Fruit fly (Drosophila melanogaster): ENCODE data around the gene Lcp65Ab2.

Lcp65Ab2 gene

dm6 chr3L:6173826-6174255, 27.4 kb downstream of the Lcp65Ab2 start, which contains the start of the genes fmt and CG7376:
TSS of gene fmt (minus strand) at chr3L:6173880.
TSS of gene CG7376 (plus strand) at chr3L:6174248.
- TF ChIP-seq knrl (GFP tag; IDR thresholded peaks at IDR 0.05; ENCODE audit: partially characterized antibody): peak; percentile 76
- peak; percentile 46; the same call in 1 of the 2 replicates for TF ChIP-seq MBD-R2 (GFP tag; IDR thresholded peaks at IDR 0.05)
- TF ChIP-seq B-H1 (GFP tag; IDR thresholded peaks at IDR 0.05): no peak
- no peak for TF ChIP-seq Vsx1 (GFP tag; optimal IDR thresholded peaks at IDR 0.05)
- TF ChIP-seq CG17612 (GFP tag; IDR thresholded peaks at IDR 0.05): no peak
- TF ChIP-seq NC2α (GFP tag; optimal IDR thresholded peaks at IDR 0.05): no peak
- TF ChIP-seq CG11695 (GFP tag; IDR thresholded peaks at IDR 0.05): no peak
- no peak for TF ChIP-seq CG10462 (GFP tag; optimal IDR thresholded peaks at IDR 0.05)
- TF ChIP-seq C15 (GFP tag; IDR thresholded peaks at IDR 0.05): no peak
- TF ChIP-seq CG14050 (GFP tag; IDR thresholded peaks at IDR 0.05): no peak
- no peak for TF ChIP-seq lbe (GFP tag; optimal IDR thresholded peaks at IDR 0.05)
- TF ChIP-seq ssp (GFP tag; IDR thresholded peaks at IDR 0.05): peak; percentile 93
- no peak for TF ChIP-seq CG12299 (tag; optimal IDR thresholded peaks at IDR 0.05)
- TF ChIP-seq CG5180 (GFP tag; optimal IDR thresholded peaks at IDR 0.05): no peak
- TF ChIP-seq pzg (GFP tag; optimal IDR thresholded peaks at IDR 0.05): peak; percentile 43
- TF ChIP-seq dan (GFP tag; IDR thresholded peaks at IDR 0.05): no peak
- no peak for TF ChIP-seq CG17568 (GFP tag; optimal IDR thresholded peaks at IDR 0.05)
- TF ChIP-seq Camta (GFP tag; optimal IDR thresholded peaks at IDR 0.05): no peak
- TF ChIP-seq CG2116 (GFP tag; optimal IDR thresholded peaks at IDR 0.05): peak; percentile 93
- TF ChIP-seq unc-4 (GFP tag; IDR thresholded peaks at IDR 0.05; ENCODE audit: partially characterized antibody): peak; percentile 56; the same call in 1 of the 2 replicates
- no peak for TF ChIP-seq CG13894 (tag; optimal IDR thresholded peaks at IDR 0.05)
- TF ChIP-seq sr (GFP tag; IDR thresholded peaks at IDR 0.05): no peak
- no peak for TF ChIP-seq kni (GFP tag; optimal IDR thresholded peaks at IDR 0.05)
- peak; percentile 15 for TF ChIP-seq fd96Cb (tag; optimal IDR thresholded peaks at IDR 0.05)
- peak; percentile 94 for TF ChIP-seq CG30020 (tag; optimal IDR thresholded peaks at IDR 0.05)
- no peak for TF ChIP-seq Eip74EF (GFP tag; optimal IDR thresholded peaks at IDR 0.05)
- TF ChIP-seq gcm (GFP tag; optimal IDR thresholded peaks at IDR 0.05): no peak
- no peak for TF ChIP-seq gem (tag; optimal IDR thresholded peaks at IDR 0.05)
- no peak for TF ChIP-seq Mes4 (GFP tag; optimal IDR thresholded peaks at IDR 0.05)
- TF ChIP-seq salm (tag; optimal IDR thresholded peaks at IDR 0.05): no peak
- TF ChIP-seq tin (GFP tag; optimal IDR thresholded peaks at IDR 0.05): no peak
- no peak for TF ChIP-seq chm (GFP tag; IDR thresholded peaks at IDR 0.05)
- TF ChIP-seq nerfin-2 (GFP tag; IDR thresholded peaks at IDR 0.05; ENCODE audit: partially characterized antibody): peak; percentile 90
- no peak for TF ChIP-seq Sox102F (GFP tag; optimal IDR thresholded peaks at IDR 0.05)
- no peak for TF ChIP-seq Nf-YB (GFP tag; optimal IDR thresholded peaks at IDR 0.05)
- TF ChIP-seq CG3281 (GFP tag; optimal IDR thresholded peaks at IDR 0.05): no peak
- TF ChIP-seq CG11723 (GFP tag; optimal IDR thresholded peaks at IDR 0.05): no peak
- TF ChIP-seq CG34224 (GFP tag; IDR thresholded peaks at IDR 0.05; ENCODE audit: partially characterized antibody): peak; percentile 69; the same call in 2 of the 3 replicates
- TF ChIP-seq Tbp (GFP tag; optimal IDR thresholded peaks at IDR 0.05): no peak
- TF ChIP-seq CG12769 (tag; optimal IDR thresholded peaks at IDR 0.05): no peak
- TF ChIP-seq CG1792 (GFP tag; optimal IDR thresholded peaks at IDR 0.05): no peak
- no peak; the same call in 1 of the 2 replicates for TF ChIP-seq CG32532 (GFP tag; IDR thresholded peaks at IDR 0.05)
- TF ChIP-seq GATAe (GFP tag; conservative IDR thresholded peaks at IDR 0.05): no peak
- no peak for TF ChIP-seq Awh (GFP tag; IDR thresholded peaks at IDR 0.05)
- peak; percentile 81 for TF ChIP-seq CG16813 (GFP tag; IDR thresholded peaks at IDR 0.05; ENCODE audit: partially characterized antibody)
- TF ChIP-seq CG4360 (GFP tag; IDR thresholded peaks at IDR 0.05): no peak
- no peak for TF ChIP-seq CG8924 (tag; optimal IDR thresholded peaks at IDR 0.05)
- TF ChIP-seq wdn (GFP tag; IDR thresholded peaks at IDR 0.05): no peak
- TF ChIP-seq gfzf (GFP tag; optimal IDR thresholded peaks at IDR 0.05): no peak
- no peak for TF ChIP-seq CG11398 (GFP tag; optimal IDR thresholded peaks at IDR 0.05)
- TF ChIP-seq dysf (GFP tag; IDR thresholded peaks at IDR 0.05): no peak

All from whole organism, embryonic.